Fruit fly (Drosophila melanogaster) whole organism, embryonic: ENCODE measurements around the gene ProRS-m.

Experiments
- CG12071 ChIP-seq: fragments of 200-800 bp; sonication (Bioruptor generic); optimal IDR thresholded peaks from 3 replicates; lab custom pipeline; 2018; ENCODE audit warnings: missing biosample characterization, mild to moderate bottlenecking, missing genetic modification characterization
- CG13123 ChIP-seq: fragments of 200-800 bp; sonication (Bioruptor generic); optimal IDR thresholded peaks from 2 replicates; lab custom pipeline; 2016; ENCODE audit warnings: missing biosample characterization, missing genetic modification characterization
- CG15073 ChIP-seq: fragments of 200-800 bp; sonication (Bioruptor generic); optimal IDR thresholded peaks from 2 replicates; lab custom pipeline; 2016; ENCODE audit warnings: missing biosample characterization, missing genetic modification characterization
- CG15269 ChIP-seq: fragments of 200-800 bp; sonication (Bioruptor generic); optimal IDR thresholded peaks from 2 replicates; lab custom pipeline; 2018; ENCODE audit warnings: missing biosample characterization, mild to moderate bottlenecking, missing genetic modification characterization, moderate library complexity
- CG17385 ChIP-seq: fragments of 200-800 bp; sonication (Bioruptor generic); optimal IDR thresholded peaks from 3 replicates; lab custom pipeline; 2018; ENCODE audit warnings: missing biosample characterization, mild to moderate bottlenecking, missing genetic modification characterization
- CG30431 ChIP-seq: fragments of 200-800 bp; sonication (Bioruptor generic); optimal IDR thresholded peaks from 2 replicates; lab custom pipeline; 2017; ENCODE audit warnings: missing biosample characterization, missing genetic modification characterization
- CG31224 ChIP-seq: fragments of 200-800 bp; sonication (Bioruptor generic); IDR thresholded peaks from 2 replicates; pipeline ENCODE4 v1.3.6; 2022; ENCODE audit warnings: missing biosample characterization, missing genetic modification characterization
- CG31441 ChIP-seq: fragments of 200-800 bp; sonication (Bioruptor generic); IDR thresholded peaks from 2 replicates; pipeline ENCODE4 v1.3.6; 2022; ENCODE audit warnings: missing biosample characterization, missing genetic modification characterization
- CG6791 ChIP-seq: fragments of 200-800 bp; sonication (Bioruptor generic); IDR thresholded peaks from 3 replicates; pipeline ENCODE4 v1.3.6; 2022; ENCODE audit warnings: missing biosample characterization, missing genetic modification characterization; ENCODE audit not compliant: partially characterized antibody
- CG8478 ChIP-seq: fragments of >200 bp; optimal IDR thresholded peaks from 2 replicates; lab custom pipeline; 2018
- CG9876 ChIP-seq: fragments of 200-800 bp; sonication (Bioruptor generic); optimal IDR thresholded peaks from 2 replicates; lab custom pipeline; 2016; ENCODE audit warnings: missing biosample characterization, missing genetic modification characterization
- Camta ChIP-seq: fragments of 200-800 bp; sonication (Bioruptor generic); optimal IDR thresholded peaks from 2 replicates; lab custom pipeline; 2016; ENCODE audit warnings: missing biosample characterization, missing genetic modification characterization
- Eip74EF ChIP-seq, 2 experiments: fragments of 200-800 bp in 1 of 2; fragments of >200 bp in 1 of 2; sonication (Bioruptor generic) in 1 of 2; optimal IDR thresholded peaks; 2 replicates each; lab custom pipeline; 2017 to 2019; ENCODE audit warnings: missing biosample characterization in 2 of 2, missing genetic modification characterization in 2 of 2, mild to moderate bottlenecking in 1 of 2, moderate library complexity in 1 of 2
- Ets97D ChIP-seq: fragments of 200-800 bp; sonication (Bioruptor generic); optimal IDR thresholded peaks from 3 replicates; lab custom pipeline; 2016; ENCODE audit warnings: missing biosample characterization, missing genetic modification characterization
- Gug ChIP-seq: fragments of 200-800 bp; sonication (Bioruptor generic); IDR thresholded peaks from 4 replicates; pipeline ENCODE4 v1.3.6; 2022; ENCODE audit warnings: missing biosample characterization, missing genetic modification characterization
- H15 ChIP-seq: fragments of 200-800 bp; sonication (Bioruptor generic); IDR thresholded peaks from 3 replicates; pipeline ENCODE4 v1.3.6; 2022; ENCODE audit warnings: missing biosample characterization, missing genetic modification characterization
- H2.0 ChIP-seq: fragments of 200-800 bp; sonication (Bioruptor generic); IDR thresholded peaks from 2 replicates; pipeline ENCODE4 v1.3.6; 2022; ENCODE audit warnings: missing biosample characterization, missing genetic modification characterization
- HmgD ChIP-seq: fragments of 200-800 bp; sonication (Bioruptor generic); optimal IDR thresholded peaks from 3 replicates; lab custom pipeline; 2016; ENCODE audit warnings: missing biosample characterization, missing genetic modification characterization
- Hmr ChIP-seq: fragments of 200-800 bp; sonication (Bioruptor generic); optimal IDR thresholded peaks from 3 replicates; lab custom pipeline; 2017; ENCODE audit warnings: mild to moderate bottlenecking, missing biosample characterization, missing genetic modification reagents, missing genetic modification characterization
- Hr39 ChIP-seq: fragments of >200 bp; optimal IDR thresholded peaks from 2 replicates; lab custom pipeline; 2017
- Hr51 ChIP-seq, 2 experiments: fragments of 200-800 bp; sonication (Bioruptor generic); optimal IDR thresholded peaks; 2 replicates in 1 of 2; 3 replicates in 1 of 2; lab custom pipeline; 2016 to 2018; ENCODE audit warnings: missing biosample characterization in 2 of 2, missing genetic modification characterization in 2 of 2, mild to moderate bottlenecking in 1 of 2, moderate library complexity in 1 of 2
- Lhr ChIP-seq: fragments of 200-800 bp; sonication (Bioruptor generic); optimal IDR thresholded peaks from 3 replicates; lab custom pipeline; 2017; ENCODE audit warnings: mild to moderate bottlenecking, missing biosample characterization, missing genetic modification reagents, missing genetic modification characterization
- Neu2 ChIP-seq: fragments of 200-800 bp; sonication (Bioruptor generic); optimal IDR thresholded peaks from 3 replicates; lab custom pipeline; 2016; ENCODE audit warnings: missing biosample characterization, missing genetic modification characterization, borderline replicate concordance
- Poxn ChIP-seq: fragments of 200-800 bp; sonication (Bioruptor generic); IDR thresholded peaks from 2 replicates; pipeline ENCODE4 v1.3.6; 2022; ENCODE audit warnings: missing biosample characterization, missing genetic modification characterization
- Ptx1 ChIP-seq: fragments of 200-800 bp; sonication (Bioruptor generic); IDR thresholded peaks from 2 replicates; pipeline ENCODE4 v1.3.6; 2022; ENCODE audit warnings: missing biosample characterization, missing genetic modification characterization
- Scr ChIP-seq: fragments of 200-800 bp; sonication (Bioruptor generic); IDR thresholded peaks from 2 replicates; pipeline ENCODE4 v1.3.6; 2022; ENCODE audit warnings: missing biosample characterization, missing genetic modification characterization; ENCODE audit not compliant: partially characterized antibody
- Side ChIP-seq: fragments of 200-800 bp; sonication (Bioruptor generic); optimal IDR thresholded peaks from 2 replicates; lab custom pipeline; 2016; ENCODE audit warnings: missing biosample characterization, missing genetic modification characterization
- Six4 ChIP-seq: fragments of 200-800 bp; sonication (Bioruptor generic); optimal IDR thresholded peaks from 2 replicates; lab custom pipeline; 2016; ENCODE audit warnings: missing biosample characterization, missing genetic modification characterization
- Spps ChIP-seq: fragments of 200-800 bp; sonication (Bioruptor generic); optimal IDR thresholded peaks from 2 replicates; lab custom pipeline; 2018; ENCODE audit warnings: missing biosample characterization, mild to moderate bottlenecking, missing genetic modification characterization
- Xrp1 ChIP-seq: fragments of 200-800 bp; sonication (Bioruptor generic); IDR thresholded peaks from 2 replicates; pipeline ENCODE4 v1.3.6; 2022; ENCODE audit warnings: missing biosample characterization, missing genetic modification characterization
- YL-1 ChIP-seq: fragments of 200-800 bp; sonication (Bioruptor generic); optimal IDR thresholded peaks from 3 replicates; lab custom pipeline; 2017; ENCODE audit warnings: missing biosample characterization, mild to moderate bottlenecking, missing genetic modification characterization
- ash1 ChIP-seq: fragments of 200-800 bp; sonication (Bioruptor generic); optimal IDR thresholded peaks from 2 replicates; lab custom pipeline; 2018; ENCODE audit warnings: missing biosample characterization, mild to moderate bottlenecking, missing genetic modification characterization
- cato ChIP-seq: fragments of 200-800 bp; sonication (Bioruptor generic); optimal IDR thresholded peaks from 2 replicates; lab custom pipeline; 2016; ENCODE audit warnings: missing biosample characterization, missing genetic modification characterization, borderline replicate concordance
- corto ChIP-seq: fragments of 200-800 bp; sonication (Bioruptor generic); optimal IDR thresholded peaks from 2 replicates; lab custom pipeline; 2016; ENCODE audit warnings: missing biosample characterization, mild to moderate bottlenecking, missing genetic modification characterization, moderate library complexity
- dimm ChIP-seq: fragments of 200-800 bp; sonication (Bioruptor generic); IDR thresholded peaks from 2 replicates; pipeline ENCODE4 v1.3.6; 2022; ENCODE audit warnings: missing biosample characterization, missing genetic modification characterization
- gcm ChIP-seq: fragments of 200-800 bp; sonication (Bioruptor generic); optimal IDR thresholded peaks from 2 replicates; lab custom pipeline; 2019; ENCODE audit warnings: missing biosample characterization, mild to moderate bottlenecking, missing genetic modification characterization, moderate library complexity
- gem ChIP-seq: fragments of 200-800 bp; sonication (Bioruptor generic); optimal IDR thresholded peaks from 2 replicates; lab custom pipeline; 2019; ENCODE audit warnings: missing biosample characterization, mild to moderate bottlenecking, missing genetic modification characterization, moderate library complexity
- gsb-n ChIP-seq: fragments of 200-800 bp; sonication (Bioruptor generic); optimal IDR thresholded peaks from 3 replicates; lab custom pipeline; 2018; ENCODE audit warnings: missing biosample characterization, mild to moderate bottlenecking, missing genetic modification characterization
- ham ChIP-seq: fragments of 200-800 bp; sonication (Bioruptor generic); IDR thresholded peaks from 2 replicates; pipeline ENCODE4 v1.3.6; 2022; ENCODE audit warnings: missing biosample characterization, missing genetic modification characterization
- jumu ChIP-seq: fragments of 200-800 bp; sonication (Bioruptor generic); optimal IDR thresholded peaks from 3 replicates; lab custom pipeline; 2016; ENCODE audit warnings: missing biosample characterization, missing genetic modification characterization
- klu ChIP-seq: fragments of 200-800 bp; sonication (Bioruptor generic); IDR thresholded peaks from 2 replicates; pipeline ENCODE4 v1.3.6; 2022; ENCODE audit warnings: missing biosample characterization, missing genetic modification characterization
- prd ChIP-seq, 3 experiments: fragments of >200 bp in 2 of 3; fragments of 200-800 bp in 1 of 3; sonication (Bioruptor generic) in 1 of 3; optimal IDR thresholded peaks in 2 of 3; IDR thresholded peaks in 1 of 3; 2 replicates in 2 of 3; 3 replicates in 1 of 3; pipeline versions ENCODE4 v1.3.6 to Lab custom; 2017 to 2022; ENCODE audit warnings: missing biosample characterization in 1 of 3, missing genetic modification characterization in 1 of 3
- run ChIP-seq: fragments of 200-800 bp; sonication (Bioruptor generic); optimal IDR thresholded peaks from 3 replicates; lab custom pipeline; 2018; ENCODE audit warnings: missing biosample characterization, mild to moderate bottlenecking, missing genetic modification characterization
- seq ChIP-seq: fragments of 200-800 bp; sonication (Bioruptor generic); IDR thresholded peaks from 2 replicates; pipeline ENCODE4 v1.3.6; 2022; ENCODE audit warnings: missing biosample characterization, missing genetic modification characterization
- sr ChIP-seq: fragments of 200-800 bp; sonication (Bioruptor generic); IDR thresholded peaks from 3 replicates; pipeline ENCODE4 v1.3.6; 2022; ENCODE audit warnings: missing biosample characterization, missing genetic modification characterization
- toy ChIP-seq: fragments of 200-800 bp; sonication (Bioruptor generic); IDR thresholded peaks from 2 replicates; pipeline ENCODE4 v1.3.6; 2022; ENCODE audit warnings: missing biosample characterization, missing genetic modification characterization
- usp ChIP-seq: fragments of >200 bp; optimal IDR thresholded peaks from 2 replicates; lab custom pipeline; 2017; ENCODE audit warnings: missing biosample characterization, missing genetic modification characterization
- wor ChIP-seq: fragments of 200-800 bp; sonication (Bioruptor generic); IDR thresholded peaks from 2 replicates; pipeline ENCODE4 v1.3.6; 2022; ENCODE audit warnings: missing biosample characterization, missing genetic modification characterization

ProRS-m gene

dm6 chr3L:2634929-2635799, 16.5 kb downstream of the ProRS-m start (continued):
- TF ChIP-seq Neu2 (GFP tag; lab: Kevin White, UChicago) (peak; percentile 32), Gug (GFP tag; lab: Robert Waterston, UW) (0 out of 4 replicates have a peak, but pooled peaks have one; percentile 33), gcm (peak; percentile 81), CG12071 (peak; percentile 85), Poxn (GFP tag; lab: Robert Waterston, UW) (0 out of 2 replicates have a peak, but pooled peaks have one; percentile 31), Eip74EF (GFP tag; optimal IDR thresholded peaks at IDR 0.05; lab: Kevin White, UChicago) (peak in 1 of 2 experiments; percentile 42), run (tag; lab: Kevin White, UChicago) (peak; percentile 52), Side (GFP tag; lab: Kevin White, UChicago) (peak; percentile 83), CG15269 (tag; lab: Kevin White, UChicago) (peak; percentile 74), Hr51 (GFP tag; optimal IDR thresholded peaks at IDR 0.05; lab: Kevin White, UChicago) (peak; percentile 72 to 79), jumu (GFP tag; lab: Kevin White, UChicago) (peak; percentile 78), CG13123 (GFP tag; lab: Kevin White, UChicago) (peak; percentile 26), prd (optimal IDR thresholded peaks at IDR 0.05; lab: Kevin White, UChicago) (no peak), prd (GFP tag; IDR thresholded peaks at IDR 0.05; lab: Robert Waterston, UW) (peak; percentile 46; the same call in 1 of the 3 replicates), CG31224 (peak; percentile 75), Six4 (peak; percentile 69), Scr (GFP tag; lab: Robert Waterston, UW) (peak; percentile 78), klu (GFP tag; lab: Robert Waterston, UW) (no peak), H2.0 (GFP tag; lab: Robert Waterston, UW) (peak; percentile 71), toy (GFP tag; lab: Robert Waterston, UW) (peak; percentile 64; the same call in 1 of the 2 replicates), gsb-n (peak; percentile 71), H15 (GFP tag; lab: Robert Waterston, UW) (peak; percentile 66; the same call in 2 of the 3 replicates), ash1 (GFP tag; lab: Kevin White, UChicago) (peak; percentile 90), CG6791 (GFP tag; lab: Robert Waterston, UW) (peak; percentile 85), corto (GFP tag; lab: Kevin White, UChicago) (peak; percentile 82), CG30431 (GFP tag; lab: Kevin White, UChicago) (peak; percentile 45), Camta (GFP tag; lab: Kevin White, UChicago) (peak; percentile 78), cato (GFP tag; lab: Kevin White, UChicago) (peak; percentile 52), Hr39 (lab: Kevin White, UChicago) (no peak), CG9876 (GFP tag; lab: Kevin White, UChicago) (peak; percentile 41), Xrp1 (GFP tag; lab: Robert Waterston, UW) (peak; percentile 65), usp (no peak), Lhr (GFP tag; lab: Kevin White, UChicago) (no peak), Ets97D (peak; percentile 98), Ptx1 (peak; percentile 64), wor (GFP tag; lab: Robert Waterston, UW) (0 out of 2 replicates have a peak, but pooled peaks have one; percentile 18), CG8478 (lab: Kevin White, UChicago) (peak; percentile 72), CG15073 (GFP tag; lab: Kevin White, UChicago) (no peak), CG17385 (GFP tag; lab: Kevin White, UChicago) (peak; percentile 94), CG31441 (peak; percentile 72), Hmr (GFP tag; lab: Kevin White, UChicago) (peak; percentile 92), seq (GFP tag; lab: Robert Waterston, UW) (peak; percentile 56; the same call in 1 of the 2 replicates), dimm (GFP tag; lab: Robert Waterston, UW) (no peak), sr (GFP tag; lab: Robert Waterston, UW) (peak; percentile 69), Spps (peak; percentile 19), YL-1 (GFP tag; lab: Kevin White, UChicago) (peak; percentile 96), HmgD (GFP tag; lab: Kevin White, UChicago) (peak; percentile 54), gem (peak; percentile 52), ham (peak; percentile 44; the same call in 1 of the 2 replicates)
